Fruit fly (Drosophila melanogaster) whole organism, embryonic: ENCODE data around the gene egh.

Experiments
- Adf1 ChIP-seq: fragments of 200-800 bp; sonication (Bioruptor generic); IDR thresholded peaks from 2 replicates; pipeline ENCODE4 v1.3.6; 2022; ENCODE audit warnings: missing biosample characterization, missing genetic modification characterization
- BtbVII ChIP-seq: fragments of 200-800 bp; sonication (Bioruptor generic); optimal IDR thresholded peaks from 3 replicates; lab custom pipeline; 2017; ENCODE audit warnings: missing biosample characterization, mild to moderate bottlenecking, missing genetic modification characterization
- CG10321 ChIP-seq: fragments of 200-800 bp; sonication (Bioruptor generic); IDR thresholded peaks from 2 replicates; pipeline ENCODE4 v1.3.6; 2022; ENCODE audit warnings: missing biosample characterization, missing genetic modification characterization
- CG10543 ChIP-seq: fragments of 200-800 bp; sonication (Bioruptor generic); optimal IDR thresholded peaks from 3 replicates; lab custom pipeline; 2017; ENCODE audit warnings: missing biosample characterization, mild to moderate bottlenecking, missing genetic modification characterization, moderate library complexity
- CG11247 ChIP-seq: fragments of 200-800 bp; sonication (Bioruptor generic); IDR thresholded peaks from 2 replicates; pipeline ENCODE4 v1.3.6; 2022; ENCODE audit warnings: missing biosample characterization, missing genetic modification characterization
- CG11504 ChIP-seq: fragments of 200-800 bp; sonication (Bioruptor generic); optimal IDR thresholded peaks from 3 replicates; lab custom pipeline; 2019; ENCODE audit warnings: missing biosample characterization, mild to moderate bottlenecking, missing genetic modification characterization, moderate library complexity
- CG12769 ChIP-seq: fragments of 200-800 bp; sonication (Bioruptor generic); optimal IDR thresholded peaks from 2 replicates; lab custom pipeline; 2019; ENCODE audit warnings: missing biosample characterization, mild to moderate bottlenecking, missing genetic modification characterization, moderate library complexity
- CG13287 ChIP-seq: fragments of 200-800 bp; sonication (Bioruptor generic); IDR thresholded peaks from 2 replicates; pipeline ENCODE4 v1.3.6; 2022; ENCODE audit warnings: missing biosample characterization, missing genetic modification characterization; ENCODE audit not compliant: partially characterized antibody
- CG17361 ChIP-seq: fragments of 200-800 bp; sonication (Bioruptor generic); IDR thresholded peaks from 3 replicates; pipeline ENCODE4 v1.3.6; 2022; ENCODE audit warnings: missing biosample characterization, missing genetic modification characterization
- CG1832 ChIP-seq: fragments of 200-800 bp; sonication (Bioruptor generic); optimal IDR thresholded peaks from 2 replicates; lab custom pipeline; 2017; ENCODE audit warnings: missing biosample characterization, mild to moderate bottlenecking, missing genetic modification characterization, inconsistent platforms
- CG2875 ChIP-seq: fragments of 200-800 bp; sonication (Bioruptor generic); optimal IDR thresholded peaks from 2 replicates; lab custom pipeline; 2017; ENCODE audit warnings: missing biosample characterization, mild to moderate bottlenecking, missing genetic modification characterization, missing genetic modification reagents
- CG3065 ChIP-seq: fragments of 200-800 bp; sonication (Bioruptor generic); optimal IDR thresholded peaks from 2 replicates; lab custom pipeline; 2016; ENCODE audit warnings: missing biosample characterization, missing genetic modification characterization
- CG34422 ChIP-seq: fragments of 200-800 bp; sonication (Bioruptor generic); IDR thresholded peaks from 3 replicates; pipeline ENCODE4 v1.3.6; 2022; ENCODE audit warnings: missing biosample characterization, missing genetic modification characterization
- CG5245 ChIP-seq: fragments of 200-800 bp; sonication (Bioruptor generic); optimal IDR thresholded peaks from 3 replicates; lab custom pipeline; 2016; ENCODE audit warnings: missing biosample characterization, missing genetic modification characterization
- CG8290 ChIP-seq, 3 experiments: fragments of 200-800 bp; sonication (Bioruptor generic); optimal IDR thresholded peaks; 2 replicates each; lab custom pipeline; 2016 to 2019; ENCODE audit warnings: missing biosample characterization in 3 of 3, missing genetic modification characterization in 3 of 3, mild to moderate bottlenecking in 2 of 3, moderate library complexity in 1 of 3
- Camta ChIP-seq: fragments of 200-800 bp; sonication (Bioruptor generic); optimal IDR thresholded peaks from 2 replicates; lab custom pipeline; 2016; ENCODE audit warnings: missing biosample characterization, missing genetic modification characterization
- CkIIα-i1 ChIP-seq: fragments of 200-800 bp; sonication (Bioruptor generic); IDR thresholded peaks from 2 replicates; pipeline ENCODE4 v1.3.6; 2022; ENCODE audit warnings: missing biosample characterization, missing genetic modification characterization
- Dad ChIP-seq: fragments of 200-800 bp; sonication (Bioruptor generic); optimal IDR thresholded peaks from 3 replicates; lab custom pipeline; 2016; ENCODE audit warnings: missing biosample characterization, missing genetic modification characterization
- Dip2 ChIP-seq: fragments of 200-800 bp; sonication (Bioruptor generic); IDR thresholded peaks from 2 replicates; pipeline ENCODE4 v1.3.6; 2022; ENCODE audit warnings: missing biosample characterization, missing genetic modification characterization
- Fer1 ChIP-seq: fragments of 200-800 bp; sonication (Bioruptor generic); optimal IDR thresholded peaks from 2 replicates; lab custom pipeline; 2017; ENCODE audit warnings: missing biosample characterization, mild to moderate bottlenecking, missing genetic modification characterization
- Gsc ChIP-seq: fragments of 200-800 bp; sonication (Bioruptor generic); IDR thresholded peaks from 2 replicates; pipeline ENCODE4 v1.3.6; 2022; ENCODE audit warnings: missing biosample characterization, missing genetic modification characterization
- HLH4C ChIP-seq: fragments of 200-800 bp; sonication (Bioruptor generic); IDR thresholded peaks from 3 replicates; pipeline ENCODE4 v1.3.6; 2022; ENCODE audit warnings: missing biosample characterization, missing genetic modification characterization; ENCODE audit not compliant: partially characterized antibody
- Hand ChIP-seq: fragments of 200-800 bp; sonication (Bioruptor generic); optimal IDR thresholded peaks from 2 replicates; lab custom pipeline; 2017; ENCODE audit warnings: mild to moderate bottlenecking, missing biosample characterization, missing genetic modification reagents, missing genetic modification characterization
- Jarid2 ChIP-seq: fragments of 200-800 bp; sonication (Bioruptor generic); optimal IDR thresholded peaks from 3 replicates; lab custom pipeline; 2017; ENCODE audit warnings: mild to moderate bottlenecking, missing biosample characterization, missing genetic modification reagents, missing genetic modification characterization
- Opbp ChIP-seq: fragments of 200-800 bp; sonication (Bioruptor generic); IDR thresholded peaks from 3 replicates; pipeline ENCODE4 v1.3.6; 2022; ENCODE audit warnings: missing biosample characterization, missing genetic modification characterization; ENCODE audit not compliant: partially characterized antibody
- Sry-δ ChIP-seq: fragments of 200-800 bp; sonication (Bioruptor generic); optimal IDR thresholded peaks from 2 replicates; lab custom pipeline; 2016; ENCODE audit warnings: missing biosample characterization, missing genetic modification characterization
- Vsx1 ChIP-seq: fragments of 200-800 bp; sonication (Bioruptor generic); optimal IDR thresholded peaks from 2 replicates; lab custom pipeline; 2017; ENCODE audit warnings: missing biosample characterization, mild to moderate bottlenecking, missing genetic modification characterization, missing genetic modification reagents
- abd-A ChIP-seq: fragments of 200-800 bp; sonication (Bioruptor generic); optimal IDR thresholded peaks from 3 replicates; lab custom pipeline; 2019; ENCODE audit warnings: missing biosample characterization, mild to moderate bottlenecking, missing genetic modification characterization, moderate library complexity
- amos ChIP-seq: fragments of 200-800 bp; sonication (Bioruptor generic); IDR thresholded peaks from 2 replicates; pipeline ENCODE4 v1.3.6; 2022; ENCODE audit warnings: missing biosample characterization, missing genetic modification characterization; ENCODE audit not compliant: partially characterized antibody
- caup ChIP-seq: fragments of 200-800 bp; sonication (Bioruptor generic); optimal IDR thresholded peaks from 3 replicates; lab custom pipeline; 2017; ENCODE audit warnings: missing biosample characterization, mild to moderate bottlenecking, missing genetic modification characterization, moderate library complexity; ENCODE audit not compliant: severe bottlenecking
- chinmo ChIP-seq: fragments of 200-800 bp; sonication (Bioruptor generic); IDR thresholded peaks from 4 replicates; pipeline ENCODE4 v1.3.6; 2022; ENCODE audit warnings: missing biosample characterization, missing genetic modification characterization; ENCODE audit not compliant: partially characterized antibody
- croc ChIP-seq: fragments of 200-800 bp; sonication (Bioruptor generic); conservative IDR thresholded peaks from 3 replicates; pipeline ENCODE4 v1.3.6; 2022; ENCODE audit warnings: missing biosample characterization, missing genetic modification characterization
- crol ChIP-seq: fragments of 200-800 bp; sonication (Bioruptor generic); IDR thresholded peaks from 2 replicates; pipeline ENCODE4 v1.3.6; 2022; ENCODE audit warnings: missing biosample characterization, missing genetic modification characterization
- exex ChIP-seq: fragments of 200-800 bp; sonication (Bioruptor generic); optimal IDR thresholded peaks from 4 replicates; lab custom pipeline; 2018; ENCODE audit warnings: missing biosample characterization, mild to moderate bottlenecking, missing genetic modification characterization, moderate library complexity
- gce ChIP-seq: fragments of 200-800 bp; sonication (Bioruptor generic); IDR thresholded peaks from 3 replicates; pipeline ENCODE4 v1.3.6; 2022; ENCODE audit warnings: missing biosample characterization, missing genetic modification characterization
- gro ChIP-seq: fragments of 200-800 bp; sonication (Bioruptor generic); optimal IDR thresholded peaks from 2 replicates; lab custom pipeline; 2016; ENCODE audit warnings: missing biosample characterization, missing genetic modification characterization
- gsb-n ChIP-seq: fragments of 200-800 bp; sonication (Bioruptor generic); optimal IDR thresholded peaks from 3 replicates; lab custom pipeline; 2018; ENCODE audit warnings: missing biosample characterization, mild to moderate bottlenecking, missing genetic modification characterization
- kah ChIP-seq: fragments of 200-800 bp; sonication (Bioruptor generic); optimal IDR thresholded peaks from 2 replicates; lab custom pipeline; 2018; ENCODE audit warnings: missing biosample characterization, mild to moderate bottlenecking, missing genetic modification characterization
- kni ChIP-seq: fragments of 200-800 bp; sonication (Bioruptor generic); optimal IDR thresholded peaks from 3 replicates; lab custom pipeline; 2017; ENCODE audit warnings: mild to moderate bottlenecking, missing biosample characterization, missing genetic modification reagents, missing genetic modification characterization
- lab ChIP-seq: fragments of 200-800 bp; sonication (Bioruptor generic); optimal IDR thresholded peaks from 3 replicates; lab custom pipeline; 2017; ENCODE audit warnings: missing biosample characterization, missing genetic modification characterization, mild to moderate bottlenecking, moderate library complexity, missing genetic modification reagents
- lov ChIP-seq, 2 experiments: fragments of 200-800 bp in 1 of 2; fragments of >200 bp in 1 of 2; sonication (Bioruptor generic) in 1 of 2; IDR thresholded peaks in 1 of 2; optimal IDR thresholded peaks in 1 of 2; 2 replicates in 1 of 2; 3 replicates in 1 of 2; pipeline versions ENCODE4 v1.3.6 to Lab custom; 2017 to 2022; ENCODE audit warnings: missing biosample characterization in 1 of 2, missing genetic modification characterization in 1 of 2
- onecut ChIP-seq: fragments of 200-800 bp; sonication (Bioruptor generic); IDR thresholded peaks from 2 replicates; pipeline ENCODE4 v1.3.6; 2022; ENCODE audit warnings: missing biosample characterization, missing genetic modification characterization
- ro ChIP-seq: fragments of 200-800 bp; sonication (Bioruptor generic); IDR thresholded peaks from 2 replicates; pipeline ENCODE4 v1.3.6; 2022; ENCODE audit warnings: missing biosample characterization, missing genetic modification characterization
- stc ChIP-seq: fragments of 200-800 bp; sonication (Bioruptor generic); IDR thresholded peaks from 2 replicates; pipeline ENCODE4 v1.3.6; 2022; ENCODE audit warnings: missing biosample characterization, missing genetic modification characterization
- tll ChIP-seq, 2 experiments: fragments of 200-800 bp in 1 of 2; fragments of >200 bp in 1 of 2; sonication (Bioruptor generic) in 1 of 2; optimal IDR thresholded peaks; 2 replicates each; lab custom pipeline; 2017 to 2019; ENCODE audit warnings: missing biosample characterization in 2 of 2, missing genetic modification characterization in 2 of 2, mild to moderate bottlenecking in 1 of 2, moderate library complexity in 1 of 2
- wdn ChIP-seq: fragments of 200-800 bp; sonication (Bioruptor generic); IDR thresholded peaks from 2 replicates; pipeline ENCODE4 v1.3.6; 2022; ENCODE audit warnings: missing biosample characterization, missing genetic modification characterization
- yki ChIP-seq: fragments of >200 bp; optimal IDR thresholded peaks from 3 replicates; lab custom pipeline; 2018
- zfh1 ChIP-seq: fragments of 200-800 bp; sonication (Bioruptor generic); IDR thresholded peaks from 3 replicates; pipeline ENCODE4 v1.3.6; 2022; ENCODE audit warnings: missing biosample characterization, missing genetic modification characterization

The egh gene

DNA sequence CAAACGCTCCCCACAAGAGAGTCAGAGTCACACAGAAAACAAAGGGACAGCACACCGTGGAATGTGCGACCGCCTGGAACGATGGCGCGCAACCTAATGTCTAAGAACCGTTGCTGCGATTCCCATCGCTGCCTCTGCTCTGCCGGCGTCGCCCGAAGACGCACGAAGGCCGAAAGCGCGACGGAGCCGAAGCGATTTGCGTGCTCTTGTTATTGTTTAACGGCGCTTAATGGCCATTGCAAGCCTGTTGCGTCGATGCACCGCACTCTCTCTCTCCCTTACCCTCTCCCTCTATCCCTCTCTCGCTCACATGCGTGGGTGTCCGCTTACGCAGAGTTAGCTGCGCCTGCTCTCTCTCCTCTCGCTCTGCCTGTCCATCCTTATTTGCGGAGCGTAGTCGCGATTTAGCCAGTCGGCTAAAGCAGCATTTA is 43.0 kb upstream of the egh start, which contains the start of gene trol (continued):
- TF ChIP-seq gro (peak; percentile 7), Camta (GFP tag; lab: Kevin White, UChicago) (no peak), HLH4C (GFP tag; lab: Robert Waterston, UW) (0 out of 3 replicates have a peak, but pooled peaks have one; percentile 24), CkIIα-i1 (GFP tag; lab: Robert Waterston, UW) (no peak), CG5245 (GFP tag; lab: Kevin White, UChicago) (no peak), Hand (GFP tag; lab: Kevin White, UChicago) (no peak), CG12769 (tag; lab: Kevin White, UChicago) (peak; percentile 82), CG1832 (GFP tag; lab: Kevin White, UChicago) (peak; percentile 54), Dip2 (GFP tag; lab: Robert Waterston, UW) (no peak), crol (GFP tag; lab: Robert Waterston, UW) (peak; percentile 69), stc (GFP tag; lab: Robert Waterston, UW) (no peak; the same call in 1 of the 2 replicates), CG8290 (GFP tag; optimal IDR thresholded peaks at IDR 0.05; lab: Kevin White, UChicago) (peak; percentile 6), CG8290 (tag; optimal IDR thresholded peaks at IDR 0.05; lab: Kevin White, UChicago) (peak in 1 of 2 experiments; percentile 38), Opbp (GFP tag; lab: Robert Waterston, UW) (0 out of 3 replicates have a peak, but pooled peaks have one; percentile 20), CG10321 (GFP tag; lab: Robert Waterston, UW) (0 out of 2 replicates have a peak, but pooled peaks have one; percentile 11), CG17361 (GFP tag; lab: Robert Waterston, UW) (no peak), kah (peak; percentile 27), CG11247 (GFP tag; lab: Robert Waterston, UW) (no peak), Gsc (GFP tag; lab: Robert Waterston, UW) (no peak), Adf1 (GFP tag; lab: Robert Waterston, UW) (peak; percentile 88), Vsx1 (GFP tag; lab: Kevin White, UChicago) (no peak), CG11504 (tag; lab: Kevin White, UChicago) (peak; percentile 28), exex (tag; lab: Kevin White, UChicago) (peak; percentile 1), gce (GFP tag; lab: Robert Waterston, UW) (0 out of 3 replicates have a peak, but pooled peaks have one; percentile 18), CG2875 (GFP tag; lab: Kevin White, UChicago) (no peak), zfh1 (GFP tag; lab: Robert Waterston, UW) (peak; percentile 25; the same call in 1 of the 3 replicates), wdn (no peak), caup (GFP tag; lab: Kevin White, UChicago) (peak; percentile 34), croc (GFP tag; lab: Robert Waterston, UW) (no peak), abd-A (tag; lab: Kevin White, UChicago) (peak; percentile 30), tll (GFP tag; optimal IDR thresholded peaks at IDR 0.05; lab: Kevin White, UChicago) (no peak), kni (GFP tag; lab: Kevin White, UChicago) (peak; percentile 51), Jarid2 (GFP tag; lab: Kevin White, UChicago) (peak; percentile 70), Sry-δ (GFP tag; lab: Kevin White, UChicago) (no peak), amos (GFP tag; lab: Robert Waterston, UW) (peak; percentile 10; the same call in 1 of the 2 replicates), CG10543 (GFP tag; lab: Kevin White, UChicago) (no peak), CG34422 (GFP tag; lab: Robert Waterston, UW) (0 out of 3 replicates have a peak, but pooled peaks have one; percentile 13), lov (optimal IDR thresholded peaks at IDR 0.05; lab: Kevin White, UChicago) (no peak), lov (GFP tag; IDR thresholded peaks at IDR 0.05; lab: Robert Waterston, UW) (0 out of 3 replicates have a peak, but pooled peaks have one; percentile 46), Fer1 (peak; percentile 36), CG13287 (GFP tag; lab: Robert Waterston, UW) (0 out of 2 replicates have a peak, but pooled peaks have one; percentile 9), onecut (GFP tag; lab: Robert Waterston, UW) (no peak), chinmo (GFP tag; lab: Robert Waterston, UW) (peak; percentile 97), ro (GFP tag; lab: Robert Waterston, UW) (no peak), BtbVII (GFP tag; lab: Kevin White, UChicago) (no peak), lab (peak; percentile 6), gsb-n (tag; lab: Kevin White, UChicago) (no peak), Dad (GFP tag; lab: Kevin White, UChicago) (no peak), CG3065 (no peak), yki (lab: Kevin White, UChicago) (peak; percentile 36)
